Worm (Caenorhabditis elegans) whole organism, mixed stage, embryonic: ENCODE data around the gene K12H6.2.

Source experiments
- blmp-1 ChIP-seq: fragments of 150-350 bp; optimal IDR thresholded peaks from 2 replicates; lab custom pipeline; 2014; ENCODE audit warnings: missing biosample characterization, missing genetic modification characterization
- ceh-83 ChIP-seq: fragments of 200-800 bp; sonication (Bioruptor generic); optimal IDR thresholded peaks from 2 replicates; lab custom pipeline; 2018; ENCODE audit warnings: mild to moderate bottlenecking, missing genetic modification characterization, missing compliant biosample characterization
- sptf-1 ChIP-seq: sonication (generic microtip); optimal IDR thresholded peaks from 2 replicates; lab custom pipeline; 2017; ENCODE audit warnings: mild to moderate bottlenecking, missing genetic modification characterization, moderate library complexity, missing compliant biosample characterization

ce11 chrII:2853767-2854166 lies 38.4 kb upstream of the K12H6.2 start:
- TF ChIP-seq ceh-83 (GFP tag; lab: Kevin White, UChicago) (no peak), blmp-1 (tag; lab: Kevin White, UChicago) (no peak), sptf-1 (tag; lab: Kevin White, UChicago) (no peak)
